Fruit fly (Drosophila melanogaster) S2 (cell line): ENCODE data around the gene Mtr3.

ENCODE experiments used
- CG8478 ChIP-seq: fragments of >200 bp; optimal IDR thresholded peaks from 2 replicates; lab custom pipeline; 2018
- CTCF ChIP-seq, 2 experiments: fragments of >200 bp; optimal IDR thresholded peaks; 2 replicates each; lab custom pipeline; 2018

- TF ChIP-seq CTCF (optimal IDR thresholded peaks at IDR 0.05; lab: Kevin White, UChicago), result no peak
- TF ChIP-seq CG8478 (lab: Kevin White, UChicago), result no peak
Observed at dm6 chr3L:19954426-19954825, 40.9 kb upstream of the Mtr3 start, which contains the start of gene CG42654.
